Fruit fly (Drosophila melanogaster) whole organism: ENCODE measurements around the gene AstCC.

Experiments used
- CG8478 ChIP-seq: fragments of >200 bp; optimal IDR thresholded peaks from 2 replicates; lab custom pipeline; 2018; ENCODE audit warnings: inconsistent platforms
- pan ChIP-seq: fragments of >200 bp; optimal IDR thresholded peaks from 2 replicates; lab custom pipeline; 2017
- psq ChIP-seq: fragments of >200 bp; optimal IDR thresholded peaks from 2 replicates; lab custom pipeline; 2017

DNA sequence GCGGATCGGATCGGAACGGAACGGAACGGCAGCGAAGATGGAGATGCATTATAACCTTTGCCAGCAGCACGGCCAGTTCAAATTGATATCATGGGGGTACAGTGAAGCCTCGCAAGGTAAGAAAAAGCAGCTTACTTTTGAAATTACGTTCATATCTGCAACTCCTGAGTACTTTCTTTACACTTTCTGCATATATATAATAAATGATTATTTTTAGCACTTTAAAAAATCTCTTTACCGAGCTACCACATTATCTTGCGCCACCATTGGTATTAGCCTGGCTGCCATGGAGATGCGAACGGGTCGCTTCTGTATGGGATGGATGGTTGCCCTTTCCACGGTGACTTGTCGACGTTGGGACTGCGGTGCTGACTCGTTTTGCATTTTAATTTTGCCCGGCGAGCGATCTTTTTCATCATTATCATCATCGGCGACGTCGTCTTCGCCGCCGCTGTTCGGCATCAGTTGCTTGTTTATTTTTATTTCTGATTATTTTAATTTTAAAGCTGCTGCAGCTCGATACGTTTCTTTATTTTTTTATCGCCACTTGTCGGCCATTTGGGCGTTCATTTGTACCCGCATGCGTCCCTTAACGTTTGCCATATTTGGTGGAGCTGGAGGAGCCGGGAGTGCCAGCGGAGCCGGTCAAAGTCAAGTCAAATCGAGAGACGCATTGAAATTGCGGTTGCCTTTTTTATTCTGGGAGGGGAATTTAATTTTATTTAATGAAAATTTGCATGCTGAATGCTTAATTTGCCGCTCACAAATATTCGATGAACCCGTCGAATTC is 31.8 kb downstream of the AstCC start:
- TF ChIP-seq CG8478 (lab: Kevin White, UChicago) (no peak), pan (no peak), psq (lab: Kevin White, UChicago) (no peak)
